Worm (Caenorhabditis elegans): ENCODE results near the gene tag-293.

ce11 chrV:7320909-7321308, 34.5 kb downstream of the tag-293 start, which contains the start of gene lmd-4:
- no peak for TF ChIP-seq ceh-16 (tag; optimal IDR thresholded peaks at IDR 0.05)
- no peak for TF ChIP-seq snpc-4 (tag; optimal IDR thresholded peaks at IDR 0.05)
- TF ChIP-seq unc-62 (GFP tag; optimal IDR thresholded peaks at IDR 0.05), result no peak
- no peak for TF ChIP-seq mab-5 (tag; optimal IDR thresholded peaks at IDR 0.05)
- no peak for TF ChIP-seq ztf-4 (tag; optimal IDR thresholded peaks at IDR 0.05)
- no peak for TF ChIP-seq lin-13 (GFP tag; optimal IDR thresholded peaks at IDR 0.05)
- TF ChIP-seq C34F6.9 (tag; optimal IDR thresholded peaks at IDR 0.05), result no peak
- no peak for TF ChIP-seq F13H6.1 (tag; optimal IDR thresholded peaks at IDR 0.05)
- no peak for TF ChIP-seq dmd-4 (tag; optimal IDR thresholded peaks at IDR 0.05)
